Worm (Caenorhabditis elegans): ENCODE results near the gene srw-11.
"Not testable (repeated sequence)": the region's sequence is repeated elsewhere in the genome, so short reads cannot be mapped to it uniquely, and the experiment has no call there.

srw-11 gene

DNA sequence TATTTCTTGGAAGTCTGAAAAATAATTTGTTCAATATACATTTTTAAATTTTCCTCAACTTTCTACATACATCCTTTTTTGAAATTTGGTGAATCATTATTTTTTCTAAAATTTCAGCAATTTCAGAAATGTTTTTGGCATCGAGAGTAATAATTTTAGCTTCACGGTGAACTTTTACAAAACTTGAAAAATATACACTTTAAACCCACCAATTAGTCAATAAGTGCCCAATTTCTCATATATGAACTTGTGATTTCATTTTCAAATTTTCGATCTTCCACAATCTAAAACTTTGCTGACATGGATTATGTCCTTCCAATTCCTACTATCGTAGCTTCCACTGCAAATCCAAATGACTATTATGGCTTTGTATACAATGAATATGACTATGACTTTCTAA, 16.4 kb downstream of the srw-11 start, which contains the start of gene srw-24:
Gene srw-24, plus strand, starts transcription at position 301 of the 400 bp plus-strand sequence.
- no peak for TF ChIP-seq saeg-2 (GFP tag; IDR thresholded peaks at IDR 0.05)
- no peak for TF ChIP-seq fos-1 (tag; optimal IDR thresholded peaks at IDR 0.05)
- no peak for TF ChIP-seq hmg-1.1 (GFP tag; IDR thresholded peaks at IDR 0.05)
- no peak for TF ChIP-seq mes-2 (tag; optimal IDR thresholded peaks at IDR 0.05; ENCODE audit: poor library complexity, severe bottlenecking)
- TF ChIP-seq Y48G9A.11 (GFP tag; IDR thresholded peaks at IDR 0.05), result no peak
- TF ChIP-seq ces-1 (GFP tag; optimal IDR thresholded peaks at IDR 0.05), result no peak
- no peak for TF ChIP-seq ceh-32 (tag; optimal IDR thresholded peaks at IDR 0.05; ENCODE audit: poor library complexity)
- TF ChIP-seq zag-1 (tag; optimal IDR thresholded peaks at IDR 0.05), result no peak
- TF ChIP-seq dmd-6 (GFP tag; IDR thresholded peaks at IDR 0.05), result no peak
- TF ChIP-seq lin-38 (GFP tag; IDR thresholded peaks at IDR 0.05), result no peak
- TF ChIP-seq ZK337.2 (GFP tag; IDR thresholded peaks at IDR 0.05), result no peak
- TF ChIP-seq gei-8 (GFP tag; optimal IDR thresholded peaks at IDR 0.05), result no peak
- no peak for TF ChIP-seq hif-1 (tag; optimal IDR thresholded peaks at IDR 0.05)
- TF ChIP-seq F10B5.3 (tag; optimal IDR thresholded peaks at IDR 0.05), result no peak
- no peak for TF ChIP-seq nhr-6 (tag; optimal IDR thresholded peaks at IDR 0.05)
- no peak for TF ChIP-seq tra-1 (GFP tag; IDR thresholded peaks at IDR 0.05)

DNA sequence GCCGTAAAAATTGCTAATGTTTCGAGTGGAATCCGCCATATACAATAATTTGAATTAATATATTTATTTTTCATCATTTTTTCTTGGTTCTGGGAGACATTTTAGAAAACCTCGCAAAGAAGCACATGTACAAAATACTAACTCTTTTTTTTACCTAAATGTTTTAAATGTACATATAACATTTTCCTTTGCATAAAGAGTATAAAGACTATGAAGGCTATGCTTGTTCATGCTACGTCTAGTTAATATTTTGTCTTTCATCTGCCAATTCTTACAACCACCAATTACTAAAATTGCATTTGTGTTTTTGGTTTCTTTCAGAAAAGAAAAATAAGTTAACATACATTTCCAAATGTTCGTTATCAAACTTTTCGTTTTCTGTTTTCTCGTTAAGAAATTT, 18.8 kb downstream of the srw-11 start, which contains the start of gene irld-25:
Gene irld-25, plus strand, starts transcription at position 301 of the 400 bp plus-strand sequence.
- no peak for TF ChIP-seq gei-8 (GFP tag; optimal IDR thresholded peaks at IDR 0.05)
- TF ChIP-seq R02D3.7 (tag; optimal IDR thresholded peaks at IDR 0.05), result no peak
- TF ChIP-seq Y5F2A.4 (GFP tag; optimal IDR thresholded peaks at IDR 0.05), result no peak

DNA sequence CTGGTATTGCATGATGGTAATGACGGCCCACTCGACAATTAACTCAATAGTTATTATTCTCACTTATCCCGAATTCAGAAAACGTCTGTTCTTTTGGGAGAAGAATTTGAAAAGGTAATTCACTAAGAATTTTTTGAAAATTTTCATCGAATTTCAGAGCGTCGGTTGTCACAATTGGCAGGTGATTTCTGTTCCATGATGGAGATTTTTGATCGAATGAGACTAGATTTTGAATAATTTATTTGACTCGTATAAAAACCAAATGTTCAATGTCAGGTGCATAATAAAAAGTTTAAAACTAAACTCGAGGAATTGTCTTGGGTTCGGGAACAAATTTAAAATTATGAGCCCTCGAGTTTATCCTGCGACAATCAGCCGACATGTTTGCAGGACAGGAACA, 23.4 kb downstream of the srw-11 start, which contains the start of gene sri-25:
Gene sri-25, plus strand, starts transcription at position 301 of the 400 bp plus-strand sequence.
- TF ChIP-seq ama-1 (optimal IDR thresholded peaks at IDR 0.05) (no peak), fkh-10 (GFP tag; optimal IDR thresholded peaks at IDR 0.05) (no peak), daf-12 (tag; optimal IDR thresholded peaks at IDR 0.05) (no peak), rbr-2 (tag; optimal IDR thresholded peaks at IDR 0.05) (no peak), dmd-8 (GFP tag; IDR thresholded peaks at IDR 0.05) (no peak), ceh-44 (GFP tag; IDR thresholded peaks at IDR 0.05) (no peak), daf-19 (GFP tag; conservative IDR thresholded peaks at IDR 0.05) (no peak), F26F4.8 (GFP tag; conservative IDR thresholded peaks at IDR 0.05) (no peak), nhr-77 (tag; optimal IDR thresholded peaks at IDR 0.05) (no peak), Y48G9A.11 (GFP tag; IDR thresholded peaks at IDR 0.05) (no peak), unc-130 (GFP tag; optimal IDR thresholded peaks at IDR 0.05) (no peak), skn-1 (tag; optimal IDR thresholded peaks at IDR 0.05) (no peak), nhr-76 (tag; optimal IDR thresholded peaks at IDR 0.05) (no peak), F49E8.2 (tag; optimal IDR thresholded peaks at IDR 0.05; ENCODE audit: borderline replicate concordance) (no peak), dmd-6 (GFP tag; IDR thresholded peaks at IDR 0.05) (no peak), nhr-10 (tag; optimal IDR thresholded peaks at IDR 0.05) (no peak), zfp-2 (tag; optimal IDR thresholded peaks at IDR 0.05) (no peak), daf-8 (GFP tag; IDR thresholded peaks at IDR 0.05) (no peak), egl-27 (tag; optimal IDR thresholded peaks at IDR 0.05) (no peak)

DNA sequence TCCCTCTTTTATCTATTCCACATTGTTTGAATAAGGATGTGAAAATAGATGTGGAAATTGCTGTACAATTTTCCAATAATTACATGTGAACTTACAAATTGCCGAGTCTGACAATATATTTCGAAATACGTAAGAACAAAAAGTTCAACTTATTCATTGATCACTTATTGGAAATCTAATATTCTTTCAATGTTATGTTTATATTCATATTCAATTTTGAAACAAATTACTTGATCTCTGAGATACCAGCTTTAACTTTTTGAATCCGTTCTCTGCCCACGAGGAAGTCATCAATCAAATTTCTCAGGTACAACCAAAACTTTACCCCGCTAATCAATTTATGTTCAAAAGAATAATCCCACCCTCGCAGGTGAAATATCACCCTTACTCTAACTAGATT, 24.9 kb downstream of the srw-11 start, which contains the start of gene sri-26:
Gene sri-26, plus strand, starts transcription at position 301 of the 400 bp plus-strand sequence.
- TF ChIP-seq mdl-1 (tag; optimal IDR thresholded peaks at IDR 0.05); lir-3 (tag; optimal IDR thresholded peaks at IDR 0.05); arid-1 (GFP tag; conservative IDR thresholded peaks at IDR 0.05): not testable (repeated sequence)

Data from whole organism, L4 larva.